Worm (Caenorhabditis elegans) whole organism, young adult: ENCODE results near the gene Y45G12B.2.

Experiments
- F33H1.4 ChIP-seq: fragments of 200-800 bp; sonication (Bioruptor generic); IDR thresholded peaks from 2 replicates; pipeline ENCODE4 v1.3.6; 2022; ENCODE audit warnings: missing genetic modification reagents, missing genetic modification characterization, missing compliant biosample characterization
- atf-7 ChIP-seq: sonication (generic microtip); optimal IDR thresholded peaks from 2 replicates; lab custom pipeline; 2017; ENCODE audit warnings: mild to moderate bottlenecking, missing genetic modification characterization, missing compliant biosample characterization
- bed-1 ChIP-seq: fragments of 200-800 bp; sonication (Bioruptor generic); IDR thresholded peaks from 2 replicates; pipeline ENCODE4 v1.3.6; 2022; ENCODE audit warnings: missing genetic modification reagents, missing genetic modification characterization, missing compliant biosample characterization
- egrh-3 ChIP-seq: fragments of 200-800 bp; sonication (Bioruptor generic); IDR thresholded peaks from 2 replicates; pipeline ENCODE4 v1.3.6; 2022; ENCODE audit warnings: missing genetic modification reagents, missing genetic modification characterization, missing compliant biosample characterization
- hlh-26 ChIP-seq: fragments of 200-800 bp; sonication (Bioruptor generic); conservative IDR thresholded peaks from 2 replicates; pipeline ENCODE4 v1.3.6; 2022; ENCODE audit warnings: missing genetic modification reagents, missing genetic modification characterization, missing compliant biosample characterization

ce11 chrV:2666600-2666999 is 28.0 kb upstream of the Y45G12B.2 start, which contains the start of gene W02G9.4:
- no peak for TF ChIP-seq F33H1.4
- no peak for TF ChIP-seq bed-1 (GFP tag; lab: Robert Waterston, UW)
- no peak for TF ChIP-seq egrh-3 (GFP tag; lab: Robert Waterston, UW)
- no peak for TF ChIP-seq atf-7
- TF ChIP-seq hlh-26 (GFP tag; lab: Robert Waterston, UW): no peak
